Worm (Caenorhabditis elegans): Measurements from ENCODE around the gene prmt-5.

The prmt-5 gene

DNA sequence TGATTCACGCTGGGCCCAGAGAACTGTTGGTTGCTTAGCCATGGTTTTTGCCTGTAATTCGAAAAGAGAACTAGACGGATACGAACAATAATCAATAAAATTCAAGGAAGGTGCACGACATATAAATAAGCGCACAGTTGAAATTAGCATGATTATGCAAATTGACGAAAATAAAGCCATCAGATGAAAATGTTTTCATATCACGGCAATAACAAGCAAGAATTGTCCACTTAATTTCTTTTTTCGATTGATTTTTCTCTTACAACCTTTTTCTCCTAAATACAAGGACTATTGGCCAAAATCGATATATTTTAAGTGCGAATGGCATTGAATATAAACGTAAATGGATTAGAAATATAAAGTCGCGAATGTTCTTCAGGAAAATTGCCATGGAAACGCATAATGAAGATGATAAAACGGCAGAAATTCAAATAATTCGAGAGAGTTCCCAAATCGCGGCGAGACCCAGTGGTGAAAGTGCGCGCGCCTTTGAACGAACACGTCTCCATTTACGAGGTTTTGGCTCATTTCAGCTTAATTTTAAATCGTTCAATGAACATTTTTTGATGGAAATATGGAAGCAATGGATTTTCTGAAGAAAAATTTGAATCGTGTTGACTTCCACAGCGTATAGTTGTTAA is 44.5 kb downstream of the prmt-5 start, which contains the start of the genes daf-41 and toc-1 (continued):
- TF ChIP-seq cey-2 (tag; optimal IDR thresholded peaks at IDR 0.05; ENCODE audit: borderline replicate concordance, insufficient read depth), result no peak
- no peak for TF ChIP-seq sdz-12 (GFP tag; optimal IDR thresholded peaks at IDR 0.05)
- TF ChIP-seq unc-62 (GFP tag; optimal IDR thresholded peaks at IDR 0.05 in 1 of 2), result peak in 1 of 2 experiments; percentile 50
- TF ChIP-seq unc-62 (tag; optimal IDR thresholded peaks at IDR 0.05), result no peak
- TF ChIP-seq Y48G9A.11 (GFP tag; IDR thresholded peaks at IDR 0.05), result no peak
- TF ChIP-seq F26F4.8 (GFP tag; conservative IDR thresholded peaks at IDR 0.05), result no peak
- no peak for TF ChIP-seq madf-5 (GFP tag; IDR thresholded peaks at IDR 0.05)
- TF ChIP-seq mep-1 (tag; optimal IDR thresholded peaks at IDR 0.05), result peak; percentile 44
- no peak for TF ChIP-seq daf-16 (GFP tag; optimal IDR thresholded peaks at IDR 0.05)
- TF ChIP-seq daf-16 (tag; optimal IDR thresholded peaks at IDR 0.05), result peak; percentile 24
- no peak for TF ChIP-seq tra-1 (GFP tag; IDR thresholded peaks at IDR 0.05)
- no peak for TF ChIP-seq lin-13 (GFP tag; optimal IDR thresholded peaks at IDR 0.05)
- no peak for TF ChIP-seq pha-4 (GFP tag; IDR thresholded peaks at IDR 0.05)
- TF ChIP-seq pha-4 (tag; optimal IDR thresholded peaks at IDR 0.05), result peak; percentile 75
- TF ChIP-seq skn-1 (tag; optimal IDR thresholded peaks at IDR 0.05), result no peak
- no peak for TF ChIP-seq D1046.2 (GFP tag; IDR thresholded peaks at IDR 0.05)
- TF ChIP-seq lin-15B (tag; optimal IDR thresholded peaks at IDR 0.05), result no peak
- TF ChIP-seq spr-1 (tag; optimal IDR thresholded peaks at IDR 0.05), result no peak
- TF ChIP-seq nhr-11 (tag; optimal IDR thresholded peaks at IDR 0.05), result no peak
- TF ChIP-seq saeg-2 (GFP tag; IDR thresholded peaks at IDR 0.05), result no peak
- no peak for TF ChIP-seq ceh-62 (tag; optimal IDR thresholded peaks at IDR 0.05)
- TF ChIP-seq lsy-2 (tag; optimal IDR thresholded peaks at IDR 0.05), result peak in 1 of 2 experiments; percentile 77
- no peak for TF ChIP-seq gei-8 (GFP tag; optimal IDR thresholded peaks at IDR 0.05)
- TF ChIP-seq daf-12 (tag; optimal IDR thresholded peaks at IDR 0.05), result no peak
- TF ChIP-seq nhr-237 (tag; optimal IDR thresholded peaks at IDR 0.05), result no peak
- TF ChIP-seq F44E2.7 (GFP tag; IDR thresholded peaks at IDR 0.05), result no peak
- no peak for TF ChIP-seq mdt-29 (GFP tag; IDR thresholded peaks at IDR 0.05)
- TF ChIP-seq egl-27 (tag; optimal IDR thresholded peaks at IDR 0.05), result no peak
- peak; percentile 25 for TF ChIP-seq dve-1 (tag; optimal IDR thresholded peaks at IDR 0.05; ENCODE audit: insufficient read depth)

DNA sequence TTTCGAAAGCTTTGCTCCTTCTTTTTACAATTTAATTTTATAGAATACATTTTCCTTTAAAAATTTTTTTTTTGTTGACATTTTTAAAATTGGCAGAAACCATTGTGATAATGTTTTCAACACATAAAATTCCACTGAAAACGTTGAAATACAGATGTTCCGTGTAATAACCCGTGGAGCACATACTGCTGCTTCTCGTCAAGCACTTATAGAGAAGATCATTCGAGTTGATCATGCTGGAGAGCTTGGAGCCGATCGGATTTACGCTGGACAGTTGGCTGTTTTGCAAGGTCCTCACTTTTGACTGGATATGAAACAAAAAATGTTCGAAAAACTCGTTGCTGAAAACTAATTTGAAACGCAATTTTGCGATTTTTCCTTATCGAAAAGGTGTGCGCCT is 47.4 kb downstream of the prmt-5 start, which contains the start of gene clk-1:
Gene clk-1 (plus strand): TSS at position 155 of the 400 bp plus-strand sequence.
- no peak for TF ChIP-seq daf-12 (tag; optimal IDR thresholded peaks at IDR 0.05)
- TF ChIP-seq lin-38 (GFP tag; IDR thresholded peaks at IDR 0.05), result no peak
- no peak for TF ChIP-seq snpc-4 (tag; optimal IDR thresholded peaks at IDR 0.05)
- no peak for TF ChIP-seq F49E8.2 (tag; optimal IDR thresholded peaks at IDR 0.05; ENCODE audit: borderline replicate concordance)
- TF ChIP-seq nhr-48 (tag; optimal IDR thresholded peaks at IDR 0.05), result no peak
- no peak for TF ChIP-seq aha-1 (tag)
- no peak for TF ChIP-seq hmg-1.1 (GFP tag; IDR thresholded peaks at IDR 0.05)
- TF ChIP-seq dve-1 (tag; optimal IDR thresholded peaks at IDR 0.05; ENCODE audit: insufficient read depth), result no peak
- no peak for TF ChIP-seq nhr-11 (tag; optimal IDR thresholded peaks at IDR 0.05)
- no peak for TF ChIP-seq fos-1 (tag; optimal IDR thresholded peaks at IDR 0.05)
- no peak for TF ChIP-seq mep-1 (tag; optimal IDR thresholded peaks at IDR 0.05)
- peak; percentile 50; the same call in 1 of the 2 replicates for TF ChIP-seq nhr-42 (GFP tag; IDR thresholded peaks at IDR 0.05)
- TF ChIP-seq zfp-2 (tag; optimal IDR thresholded peaks at IDR 0.05), result no peak
- no peak for TF ChIP-seq Y75B8A.6 (GFP tag; IDR thresholded peaks at IDR 0.05)
- TF ChIP-seq arid-1 (GFP tag; conservative IDR thresholded peaks at IDR 0.05), result no peak
- no peak for TF ChIP-seq Y5F2A.4 (GFP tag; optimal IDR thresholded peaks at IDR 0.05)
- no peak for TF ChIP-seq nhr-10 (tag; optimal IDR thresholded peaks at IDR 0.05)
- TF ChIP-seq skn-1 (tag; optimal IDR thresholded peaks at IDR 0.05), result no peak
- no peak for TF ChIP-seq mxl-2 (GFP tag; conservative IDR thresholded peaks at IDR 0.05)
- no peak for TF ChIP-seq zfp-3 (GFP tag; conservative IDR thresholded peaks at IDR 0.05)
- peak in 1 of 2 experiments; percentile 24 for TF ChIP-seq unc-62 (GFP tag; optimal IDR thresholded peaks at IDR 0.05 in 1 of 2)
- TF ChIP-seq unc-62 (tag; optimal IDR thresholded peaks at IDR 0.05), result no peak
- no peak for TF ChIP-seq ceh-44 (GFP tag; IDR thresholded peaks at IDR 0.05)
- no peak for TF ChIP-seq vab-7 (GFP tag; IDR thresholded peaks at IDR 0.05)
- TF ChIP-seq lin-29 (GFP tag; IDR thresholded peaks at IDR 0.05), result no peak
- TF ChIP-seq F26F4.8 (GFP tag; conservative IDR thresholded peaks at IDR 0.05), result 0 out of 2 replicates have a peak, but pooled peaks have one; percentile 56
- no peak for TF ChIP-seq ceh-62 (tag; optimal IDR thresholded peaks at IDR 0.05)
- no peak for TF ChIP-seq lin-1 (GFP tag; IDR thresholded peaks at IDR 0.05)
- no peak for TF ChIP-seq zip-2 (tag; optimal IDR thresholded peaks at IDR 0.05)
- TF ChIP-seq ztf-7 (tag; optimal IDR thresholded peaks at IDR 0.05), result no peak
- TF ChIP-seq egl-27 (tag; optimal IDR thresholded peaks at IDR 0.05), result no peak
